Fruit fly (Drosophila melanogaster) whole organism, pupa: ENCODE measurements around the gene yip7.
A peak's percentile ranks its signal among the peaks of the same experiment; 100 is the strongest.

Experiments used
- CG10348 ChIP-seq: fragments of 200-800 bp; sonication (Bioruptor generic); IDR thresholded peaks from 2 replicates; pipeline ENCODE4 v1.3.6; 2022; ENCODE audit warnings: missing biosample characterization, missing genetic modification characterization
- CG12605 ChIP-seq: fragments of 200-800 bp; sonication (Bioruptor generic); IDR thresholded peaks from 2 replicates; pipeline ENCODE4 v1.3.6; 2022; ENCODE audit warnings: missing biosample characterization, missing genetic modification characterization
- CG13204 ChIP-seq: fragments of 200-800 bp; sonication (Bioruptor generic); optimal IDR thresholded peaks from 2 replicates; lab custom pipeline; 2018; ENCODE audit warnings: missing biosample characterization, mild to moderate bottlenecking, missing genetic modification characterization, moderate library complexity
- CG14655 ChIP-seq: fragments of 200-800 bp; sonication (Bioruptor generic); optimal IDR thresholded peaks from 3 replicates; lab custom pipeline; 2017; ENCODE audit warnings: mild to moderate bottlenecking, missing biosample characterization, missing genetic modification reagents, missing genetic modification characterization
- CG15710 ChIP-seq: fragments of 200-800 bp; sonication (Bioruptor generic); optimal IDR thresholded peaks from 2 replicates; lab custom pipeline; 2018; ENCODE audit warnings: missing biosample characterization, mild to moderate bottlenecking, missing genetic modification characterization, moderate library complexity
- CG17806 ChIP-seq: fragments of 200-800 bp; sonication (Bioruptor generic); optimal IDR thresholded peaks from 2 replicates; lab custom pipeline; 2018; ENCODE audit warnings: missing biosample characterization, mild to moderate bottlenecking, missing genetic modification characterization, moderate library complexity
- CG32121 ChIP-seq: fragments of 200-800 bp; sonication (Bioruptor generic); IDR thresholded peaks from 2 replicates; pipeline ENCODE4 v1.3.6; 2022; ENCODE audit warnings: missing biosample characterization, missing genetic modification characterization
- CG34367 ChIP-seq: fragments of 200-800 bp; sonication (Bioruptor generic); optimal IDR thresholded peaks from 2 replicates; lab custom pipeline; 2018; ENCODE audit warnings: missing biosample characterization, mild to moderate bottlenecking, missing genetic modification characterization
- CG4496 ChIP-seq: fragments of 200-800 bp; sonication (Bioruptor generic); IDR thresholded peaks from 3 replicates; pipeline ENCODE4 v1.3.6; 2022; ENCODE audit warnings: missing biosample characterization, missing genetic modification characterization
- CG8159 ChIP-seq: fragments of 200-800 bp; sonication (Bioruptor generic); optimal IDR thresholded peaks from 3 replicates; lab custom pipeline; 2018; ENCODE audit warnings: missing biosample characterization, mild to moderate bottlenecking, missing genetic modification characterization, moderate library complexity
- CG8301 ChIP-seq: fragments of 200-800 bp; sonication (Bioruptor generic); optimal IDR thresholded peaks from 2 replicates; lab custom pipeline; 2018; ENCODE audit warnings: missing biosample characterization, mild to moderate bottlenecking, missing genetic modification characterization
- CG9948 ChIP-seq: fragments of 200-800 bp; sonication (Bioruptor generic); optimal IDR thresholded peaks from 2 replicates; lab custom pipeline; 2018; ENCODE audit warnings: missing biosample characterization, mild to moderate bottlenecking, missing genetic modification characterization, moderate library complexity
- D1 ChIP-seq: fragments of 200-800 bp; sonication (Bioruptor generic); optimal IDR thresholded peaks from 2 replicates; lab custom pipeline; 2018; ENCODE audit warnings: missing biosample characterization, mild to moderate bottlenecking, missing genetic modification characterization, moderate library complexity
- EcR ChIP-seq: fragments of 200-800 bp; sonication (Bioruptor generic); optimal IDR thresholded peaks from 3 replicates; lab custom pipeline; 2019; ENCODE audit warnings: missing biosample characterization, missing genetic modification characterization, mild to moderate bottlenecking, moderate library complexity, missing genetic modification reagents
- Ets98B ChIP-seq: fragments of 200-800 bp; sonication (Bioruptor generic); IDR thresholded peaks from 2 replicates; pipeline ENCODE4 v1.3.6; 2022; ENCODE audit warnings: missing biosample characterization, missing genetic modification characterization
- Pif1A ChIP-seq: fragments of 200-800 bp; sonication (Bioruptor generic); optimal IDR thresholded peaks from 3 replicates; lab custom pipeline; 2016; ENCODE audit warnings: missing biosample characterization, missing genetic modification characterization
- Pif1B ChIP-seq: fragments of 200-800 bp; sonication (Bioruptor generic); optimal IDR thresholded peaks from 3 replicates; lab custom pipeline; 2016; ENCODE audit warnings: missing biosample characterization, missing genetic modification characterization
- Snoo ChIP-seq: fragments of 200-800 bp; sonication (Bioruptor generic); optimal IDR thresholded peaks from 3 replicates; lab custom pipeline; 2017; ENCODE audit warnings: missing biosample characterization, mild to moderate bottlenecking, missing genetic modification characterization, inconsistent platforms
- fd96Ca ChIP-seq: fragments of 200-800 bp; sonication (Bioruptor generic); IDR thresholded peaks from 3 replicates; pipeline ENCODE4 v1.3.6; 2022; ENCODE audit warnings: missing biosample characterization, missing genetic modification characterization
- gl ChIP-seq: fragments of 200-800 bp; sonication (Bioruptor generic); optimal IDR thresholded peaks from 2 replicates; lab custom pipeline; 2018; ENCODE audit warnings: missing biosample characterization, mild to moderate bottlenecking, missing genetic modification characterization
- rn ChIP-seq: fragments of 200-800 bp; sonication (Bioruptor generic); IDR thresholded peaks from 2 replicates; pipeline ENCODE4 v1.3.6; 2022; ENCODE audit warnings: missing biosample characterization, missing genetic modification characterization

Gene yip7

DNA sequence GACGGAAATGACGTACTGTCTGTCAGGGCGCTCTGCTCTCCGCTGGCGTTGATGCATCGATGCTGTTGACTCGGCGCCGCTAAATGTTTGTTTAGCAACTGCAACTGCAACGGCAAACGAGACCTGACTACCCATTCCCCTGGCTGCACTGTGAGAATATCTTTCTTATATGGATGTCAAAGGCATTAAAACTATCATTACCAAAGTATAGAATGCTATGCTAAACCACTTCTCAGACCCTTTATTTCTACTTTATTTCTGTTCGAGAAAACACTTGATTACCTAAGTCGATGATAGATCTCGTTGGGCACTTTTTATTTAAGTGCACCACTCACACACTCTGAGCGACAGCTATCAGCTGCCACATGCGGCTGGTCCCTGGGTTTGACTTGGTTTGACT is 12.9 kb upstream of the yip7 start:
- TF ChIP-seq CG15710 (tag; lab: Kevin White, UChicago), result peak; percentile 18
- TF ChIP-seq CG8159, result peak; percentile 47
- peak; percentile 20 for TF ChIP-seq CG14655 (GFP tag; lab: Kevin White, UChicago)
- TF ChIP-seq D1, result no peak
- no peak for TF ChIP-seq CG4496
- TF ChIP-seq Snoo, result no peak
- TF ChIP-seq, all 21 proteins: peak for 3

DNA sequence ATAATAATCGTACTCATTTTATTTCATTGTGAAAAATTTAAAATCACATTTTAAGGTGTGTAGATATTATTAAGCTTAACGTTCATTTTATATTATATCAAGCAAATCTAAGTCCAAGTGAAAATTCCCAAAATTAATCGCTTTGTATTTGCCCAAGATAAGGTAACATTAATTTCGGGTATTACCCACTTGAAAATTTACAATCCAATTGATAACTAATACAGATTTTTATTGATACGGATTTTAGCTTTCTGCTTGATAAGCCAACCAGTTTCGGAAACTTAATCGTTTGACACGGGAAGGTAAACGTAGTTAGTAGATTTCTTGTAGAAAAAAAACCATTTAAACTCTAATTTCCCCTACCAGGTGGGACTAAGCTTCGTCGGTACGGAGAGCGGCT is 2.0 kb upstream of the yip7 start:
- TF ChIP-seq rn (no peak), CG15710 (tag; lab: Kevin White, UChicago) (no peak), CG34367 (tag; lab: Kevin White, UChicago) (no peak), CG12605 (GFP tag; lab: Robert Waterston, UW) (no peak), EcR (GFP tag; lab: Kevin White, UChicago) (no peak), D1 (no peak), CG8159 (no peak), gl (tag; lab: Kevin White, UChicago) (no peak)

DNA sequence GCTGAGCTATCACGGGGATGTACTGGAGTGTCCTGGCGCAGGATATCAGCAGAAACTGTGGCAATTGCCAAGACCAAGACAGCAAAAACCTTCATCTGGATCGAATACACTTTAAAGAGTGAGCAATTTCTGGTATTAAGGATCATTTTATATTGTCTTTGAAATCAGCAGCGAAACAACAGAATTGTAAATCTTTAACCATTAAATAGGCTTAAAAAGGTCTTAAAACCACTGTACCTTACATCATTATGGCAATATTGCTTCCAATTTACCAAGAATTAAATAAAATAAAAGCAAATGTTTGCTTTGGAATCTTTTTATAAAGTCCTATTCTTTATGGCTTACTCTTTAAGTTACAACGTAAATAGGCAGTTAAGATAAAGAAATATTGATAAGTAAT is 505 bp upstream of the yip7 start, which contains the start of gene CG10477:
Gene CG10477, minus strand, starts transcription at position 101 of the 400 bp plus-strand sequence.
- TF ChIP-seq CG8301, result no peak
- TF ChIP-seq D1, result no peak
- no peak for TF ChIP-seq gl (tag; lab: Kevin White, UChicago)
- no peak for TF ChIP-seq CG4496
- TF ChIP-seq CG34367 (tag; lab: Kevin White, UChicago), result no peak
- no peak for TF ChIP-seq Snoo
- no peak for TF ChIP-seq CG9948
- TF ChIP-seq CG8159, result no peak
- TF ChIP-seq CG32121 (GFP tag; lab: Robert Waterston, UW), result no peak
- TF ChIP-seq fd96Ca (GFP tag; lab: Robert Waterston, UW), result no peak
- no peak for TF ChIP-seq CG17806
- TF ChIP-seq Pif1A, result no peak
- TF ChIP-seq, all 21 proteins: peak for 0

DNA sequence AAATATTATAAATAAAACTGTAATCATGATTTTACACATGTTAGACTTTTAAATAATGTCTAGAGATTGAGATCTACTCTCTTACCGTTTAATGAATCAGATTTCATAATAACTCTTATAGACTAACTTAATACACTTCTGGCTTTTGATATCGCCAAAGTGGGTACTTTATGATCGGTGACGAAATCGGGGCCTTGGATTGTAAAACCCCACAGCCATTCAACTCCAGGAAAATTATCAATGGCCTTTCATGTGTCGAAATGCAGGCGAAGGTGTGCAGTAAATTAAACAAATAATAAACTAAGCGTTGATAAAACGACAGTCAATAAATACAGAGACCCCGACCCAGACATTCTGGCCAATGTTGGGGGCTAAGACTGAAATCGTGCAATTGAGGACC is 1.1 kb downstream of the yip7 start:
- TF ChIP-seq EcR (GFP tag; lab: Kevin White, UChicago) (no peak), CG9948 (no peak), CG8159 (no peak), rn (no peak), CG8301 (no peak), Snoo (no peak), Pif1B (GFP tag; lab: Kevin White, UChicago) (no peak), CG15710 (tag; lab: Kevin White, UChicago) (no peak), CG4496 (no peak)

DNA sequence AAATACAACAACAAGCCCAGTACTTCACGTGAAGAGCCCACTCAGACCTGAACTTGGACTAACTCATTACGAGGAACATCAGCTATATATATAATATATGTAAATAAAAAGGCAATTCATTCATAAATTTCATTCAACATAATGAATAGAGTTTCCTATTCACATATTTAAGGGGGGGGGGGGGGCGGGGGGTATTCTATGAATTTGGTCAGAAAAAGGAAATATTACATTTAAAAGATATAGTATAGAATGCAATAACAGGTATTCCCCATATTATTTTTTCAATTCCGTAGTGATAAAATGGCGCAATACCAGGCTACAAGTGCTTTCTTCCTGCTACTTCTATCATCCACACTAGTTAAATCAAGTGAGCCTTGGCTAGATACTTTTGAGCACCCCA is 1.8 kb downstream of the yip7 start, which contains the start of gene CG6462:
Gene CG6462, plus strand, starts transcription at position 301 of the 400 bp plus-strand sequence.
- TF ChIP-seq CG4496 (no peak), CG17806 (no peak), rn (no peak), fd96Ca (GFP tag; lab: Robert Waterston, UW) (no peak), CG34367 (tag; lab: Kevin White, UChicago) (no peak), CG14655 (GFP tag; lab: Kevin White, UChicago) (no peak), CG12605 (GFP tag; lab: Robert Waterston, UW) (no peak), gl (tag; lab: Kevin White, UChicago) (no peak), CG10348 (GFP tag; lab: Robert Waterston, UW) (no peak), CG8159 (no peak), D1 (no peak), Pif1B (GFP tag; lab: Kevin White, UChicago) (no peak), CG32121 (GFP tag; lab: Robert Waterston, UW) (no peak), Pif1A (no peak), CG8301 (no peak), CG15710 (tag; lab: Kevin White, UChicago) (no peak), CG13204 (no peak), Ets98B (GFP tag; lab: Robert Waterston, UW) (no peak)

DNA sequence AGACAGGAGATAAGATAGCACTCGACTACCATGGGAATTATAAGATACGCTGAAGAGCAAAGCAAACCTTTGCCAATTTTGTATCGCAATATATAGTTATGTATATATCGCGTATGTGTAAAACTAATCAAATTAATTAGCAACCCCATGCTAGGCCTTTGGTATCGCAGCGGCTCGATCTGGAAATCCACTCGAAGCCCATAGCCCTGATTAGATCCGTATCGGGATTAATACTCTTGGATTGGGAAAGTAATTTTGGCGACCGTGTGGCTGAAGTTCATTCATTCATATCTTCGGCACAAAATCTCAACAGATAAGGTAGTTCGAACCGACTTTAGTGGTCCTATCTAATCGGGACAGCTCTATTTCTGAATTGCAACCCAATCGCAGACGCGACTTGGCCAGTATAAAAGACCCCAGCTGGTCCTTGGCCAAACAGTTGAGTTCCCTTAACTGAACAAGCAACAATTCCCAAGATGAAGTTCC is 3.7 kb downstream of the yip7 start, which contains the start of gene Jon65Aiv:
Gene Jon65Aiv, plus strand, starts transcription at position 436 of the 486 bp plus-strand sequence.
- no peak for TF ChIP-seq rn
- TF ChIP-seq CG14655 (GFP tag; lab: Kevin White, UChicago), result no peak

DNA sequence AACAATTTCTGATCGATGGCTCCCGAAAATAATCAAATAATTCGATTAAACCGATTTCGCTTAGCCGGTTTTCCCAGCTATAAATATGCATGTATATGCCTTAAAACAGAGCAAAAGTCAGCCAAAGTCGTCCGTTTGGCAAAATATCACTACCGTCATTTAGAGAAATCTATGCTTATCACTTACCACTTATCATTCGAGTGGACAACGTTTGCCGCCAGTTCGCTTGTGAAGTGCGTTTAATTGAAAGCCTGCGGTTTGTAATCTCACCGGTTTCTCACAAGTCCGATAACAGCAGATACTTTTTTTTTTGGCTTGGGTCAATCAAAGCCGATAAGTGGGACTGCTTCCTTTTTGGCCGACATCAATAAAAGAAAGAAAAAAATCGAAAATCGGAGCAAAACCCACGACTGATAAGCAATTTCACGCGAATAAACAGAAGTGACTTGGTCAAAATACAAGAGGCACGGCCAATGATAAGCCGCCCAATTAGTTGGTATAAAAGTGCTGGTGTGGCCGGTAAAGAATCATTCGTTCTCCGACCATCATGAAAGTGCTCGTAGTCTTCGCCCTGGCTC is 15.3 kb downstream of the yip7 start, which contains the start of gene Jon65Aiii:
Gene Jon65Aiii, plus strand, starts transcription at position 528 of the 578 bp plus-strand sequence.
- TF ChIP-seq CG9948 (no peak), CG32121 (GFP tag; lab: Robert Waterston, UW) (no peak), CG17806 (no peak), EcR (GFP tag; lab: Kevin White, UChicago) (no peak), Pif1A (no peak), D1 (no peak), CG8159 (no peak), CG34367 (tag; lab: Kevin White, UChicago) (no peak), rn (no peak)
- TF ChIP-seq, all 21 proteins: peak for 0

DNA sequence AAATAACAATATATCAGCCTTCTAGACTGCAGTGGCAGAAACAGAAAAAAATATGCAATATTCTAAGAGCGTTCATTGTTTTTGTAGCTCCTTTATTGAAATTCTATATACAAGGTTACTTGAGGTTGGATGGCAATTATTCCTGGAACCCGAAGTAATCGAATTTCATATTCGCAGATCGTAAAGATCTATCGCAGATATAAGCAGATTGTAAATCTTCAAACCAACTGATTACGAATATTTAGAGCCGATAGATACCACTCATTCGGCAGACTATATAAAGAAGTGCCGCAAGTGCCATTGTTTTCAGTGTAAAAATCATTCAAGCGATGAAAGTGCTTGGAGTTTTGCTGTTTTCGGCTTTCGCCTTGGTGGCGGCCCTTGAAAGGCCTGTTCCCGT is 17.0 kb downstream of the yip7 start, which contains the start of gene Jon65Aii:
Gene Jon65Aii, plus strand, starts transcription at position 301 of the 400 bp plus-strand sequence.
- TF ChIP-seq D1 (no peak), CG13204 (no peak), CG17806 (no peak), CG8159 (no peak), CG9948 (no peak), rn (no peak), gl (tag; lab: Kevin White, UChicago) (no peak), Snoo (no peak), Pif1A (no peak), fd96Ca (GFP tag; lab: Robert Waterston, UW) (no peak), CG15710 (tag; lab: Kevin White, UChicago) (no peak), CG32121 (GFP tag; lab: Robert Waterston, UW) (no peak), CG14655 (GFP tag; lab: Kevin White, UChicago) (no peak)
